Worm (Caenorhabditis elegans): ENCODE measurements around the gene R07C12.1.

DNA sequence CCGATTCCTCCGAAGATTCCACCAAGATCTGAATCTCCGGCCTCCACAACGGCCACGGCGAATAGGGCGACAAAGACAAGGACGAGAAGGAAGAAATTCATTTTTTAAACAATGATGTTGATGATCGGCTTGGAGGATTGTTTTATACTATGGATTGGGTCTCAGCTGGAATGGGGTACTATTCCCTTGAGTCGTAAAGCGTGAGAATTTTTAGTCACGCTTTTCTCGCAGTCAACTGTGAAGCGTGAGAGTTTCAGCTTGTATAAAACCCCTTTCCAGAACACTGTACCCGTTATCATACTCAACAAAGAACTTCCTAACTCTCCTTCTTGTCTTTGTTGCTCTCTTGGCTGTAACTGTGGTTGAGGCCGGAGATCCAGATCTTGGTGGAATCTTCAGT, 37.7 kb upstream of the R07C12.1 start, which contains the start of gene F49F1.15:
- no peak for TF ChIP-seq let-526 (GFP tag; IDR thresholded peaks at IDR 0.05)
- no peak for TF ChIP-seq ama-1 (optimal IDR thresholded peaks at IDR 0.05)
- TF ChIP-seq ama-1 (GFP tag; optimal IDR thresholded peaks at IDR 0.05): no peak
- TF ChIP-seq F37B4.10 (GFP tag; IDR thresholded peaks at IDR 0.05): no peak
- no peak for TF ChIP-seq dpff-1 (tag; optimal IDR thresholded peaks at IDR 0.05)
- no peak for TF ChIP-seq nhr-120 (GFP tag; IDR thresholded peaks at IDR 0.05)
- no peak for TF ChIP-seq him-1 (tag; optimal IDR thresholded peaks at IDR 0.05)
- no peak for TF ChIP-seq akir-1 (GFP tag; optimal IDR thresholded peaks at IDR 0.05)
- TF ChIP-seq unc-62 (GFP tag; optimal IDR thresholded peaks at IDR 0.05): no peak
- no peak for TF ChIP-seq pha-4 (tag; optimal IDR thresholded peaks at IDR 0.05)
- TF ChIP-seq gei-17 (GFP tag; optimal IDR thresholded peaks at IDR 0.05): no peak
- TF ChIP-seq madf-8 (GFP tag; conservative IDR thresholded peaks at IDR 0.05): no peak

All from whole organism, young adult.